Fruit fly (Drosophila melanogaster): ENCODE results near the gene CG11885.
A peak's percentile ranks its signal among the peaks of the same experiment; 100 is the strongest.

The CG11885 gene

DNA sequence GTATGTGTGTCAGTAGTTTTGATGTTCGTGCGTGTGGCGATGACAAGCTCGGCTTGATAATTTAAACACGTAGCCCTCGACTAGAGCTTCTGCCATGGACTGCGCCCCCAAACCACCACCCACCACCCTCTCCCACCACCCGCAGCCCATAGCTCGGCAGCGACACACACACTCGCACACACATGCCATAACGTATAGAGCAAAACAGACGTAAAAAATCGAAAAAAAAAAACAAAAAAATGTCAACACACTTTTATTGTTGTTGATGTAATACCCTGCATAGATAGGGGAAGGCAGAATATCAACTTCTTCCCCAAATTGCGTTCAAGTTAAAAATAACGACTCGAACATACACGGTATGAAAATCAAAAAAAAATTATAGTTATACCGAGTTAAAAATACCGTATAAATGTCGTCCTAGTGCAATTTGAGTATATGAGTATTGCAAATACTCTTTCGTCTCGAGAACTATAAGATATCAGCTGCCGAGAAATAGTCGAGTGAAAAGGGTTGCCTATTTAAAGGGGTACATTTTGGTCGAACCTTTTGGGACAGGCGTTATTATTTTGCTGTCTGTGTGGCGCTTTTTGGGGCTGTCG lies 49.2 kb upstream of the CG11885 start (continued):
- TF ChIP-seq gcm2 (GFP tag; optimal IDR thresholded peaks at IDR 0.05) (peak; percentile 80), CG1602 (GFP tag; optimal IDR thresholded peaks at IDR 0.05) (peak; percentile 62), Abd-B (GFP tag; optimal IDR thresholded peaks at IDR 0.05) (peak; percentile 81), bbx (GFP tag; IDR thresholded peaks at IDR 0.05; ENCODE audit: partially characterized antibody) (no peak), CG32767 (GFP tag; IDR thresholded peaks at IDR 0.05) (peak; percentile 68; the same call in 1 of the 2 replicates), shn (GFP tag; optimal IDR thresholded peaks at IDR 0.05) (peak; percentile 88), CG5180 (GFP tag; optimal IDR thresholded peaks at IDR 0.05) (peak; percentile 59), CG11398 (GFP tag; optimal IDR thresholded peaks at IDR 0.05) (peak; percentile 74), crc (GFP tag; optimal IDR thresholded peaks at IDR 0.05) (peak; percentile 84), CG12155 (GFP tag; optimal IDR thresholded peaks at IDR 0.05) (peak; percentile 73), disco-r (GFP tag; optimal IDR thresholded peaks at IDR 0.05) (peak; percentile 81), CG4617 (GFP tag; optimal IDR thresholded peaks at IDR 0.05; ENCODE audit: borderline replicate concordance) (peak; percentile 17), Asciz (GFP tag; optimal IDR thresholded peaks at IDR 0.05) (peak; percentile 74), GATAe (GFP tag; conservative IDR thresholded peaks at IDR 0.05) (peak; percentile 34; the same call in 1 of the 2 replicates), CG30431 (GFP tag; optimal IDR thresholded peaks at IDR 0.05) (peak; percentile 51), CG8478 (optimal IDR thresholded peaks at IDR 0.05) (no peak), wor (GFP tag; IDR thresholded peaks at IDR 0.05) (peak; percentile 54; the same call in 1 of the 2 replicates), CG8359 (GFP tag; optimal IDR thresholded peaks at IDR 0.05; ENCODE audit: borderline replicate concordance) (peak; percentile 22), dpn (GFP tag; optimal IDR thresholded peaks at IDR 0.05) (peak; percentile 80 to 82), CG9215 (GFP tag; IDR thresholded peaks at IDR 0.05) (peak; percentile 69), nmo (GFP tag; optimal IDR thresholded peaks at IDR 0.05) (peak; percentile 71), CG31388 (GFP tag; optimal IDR thresholded peaks at IDR 0.05) (peak; percentile 35), sisA (GFP tag; IDR thresholded peaks at IDR 0.05) (peak; percentile 77), esg (GFP tag; conservative IDR thresholded peaks at IDR 0.05) (peak; percentile 76), hbn (GFP tag; IDR thresholded peaks at IDR 0.05; ENCODE audit: partially characterized antibody) (no peak), jigr1 (GFP tag; IDR thresholded peaks at IDR 0.05) (peak; percentile 70; the same call in 1 of the 3 replicates), CG8281 (tag; optimal IDR thresholded peaks at IDR 0.05) (peak; percentile 46), bab2 (GFP tag; optimal IDR thresholded peaks at IDR 0.05) (peak; percentile 72), Dp (GFP tag; optimal IDR thresholded peaks at IDR 0.05) (no peak), Atf6 (GFP tag; IDR thresholded peaks at IDR 0.05) (peak; percentile 82), CG1647 (GFP tag; optimal IDR thresholded peaks at IDR 0.05) (peak; percentile 32), CG11696 (GFP tag; IDR thresholded peaks at IDR 0.05) (peak; percentile 60), ftz-f1 (GFP tag; optimal IDR thresholded peaks at IDR 0.05) (no peak), ssp (GFP tag; IDR thresholded peaks at IDR 0.05) (peak; percentile 51), dmrt99B (tag; optimal IDR thresholded peaks at IDR 0.05) (peak; percentile 83), CG11560 (tag; IDR thresholded peaks at IDR 0.05) (peak; percentile 50; the same call in 1 of the 3 replicates), HLH54F (GFP tag; optimal IDR thresholded peaks at IDR 0.05) (peak; percentile 88), CG6689 (GFP tag; IDR thresholded peaks at IDR 0.05) (peak; percentile 82), Xrp1 (GFP tag; IDR thresholded peaks at IDR 0.05) (peak; percentile 76), Med (GFP tag) (peak; percentile 96), CG2202 (tag; optimal IDR thresholded peaks at IDR 0.05) (no peak), ind (GFP tag; optimal IDR thresholded peaks at IDR 0.05) (peak; percentile 82), exex (tag; optimal IDR thresholded peaks at IDR 0.05) (peak; percentile 58), YL-1 (GFP tag; optimal IDR thresholded peaks at IDR 0.05) (no peak), BtbVII (GFP tag; optimal IDR thresholded peaks at IDR 0.05) (peak; percentile 14), Fer2 (tag; optimal IDR thresholded peaks at IDR 0.05) (peak; percentile 49), CG3407 (GFP tag; optimal IDR thresholded peaks at IDR 0.05) (peak; percentile 35), Antp (GFP tag; optimal IDR thresholded peaks at IDR 0.05) (peak; percentile 79), Mrtf (GFP tag; IDR thresholded peaks at IDR 0.05) (peak; percentile 44; the same call in 1 of the 3 replicates), CG18011 (GFP tag; optimal IDR thresholded peaks at IDR 0.05) (peak; percentile 30)

Measured in whole organism, embryonic.